Fruit fly (Drosophila melanogaster) whole organism, embryonic: Measurements from ENCODE around the gene Esyt2.

Experiments
- D19A ChIP-seq: fragments of 200-800 bp; optimal IDR thresholded peaks from 3 replicates; lab custom pipeline; 2019; ENCODE audit warnings: missing biosample characterization, mild to moderate bottlenecking, missing genetic modification characterization, moderate library complexity
- tna ChIP-seq: fragments of 200-800 bp; sonication (Bioruptor generic); IDR thresholded peaks from 2 replicates; pipeline ENCODE4 v1.3.6; 2022; ENCODE audit warnings: missing biosample characterization, missing genetic modification characterization; ENCODE audit not compliant: partially characterized antibody

Gene Esyt2

DNA sequence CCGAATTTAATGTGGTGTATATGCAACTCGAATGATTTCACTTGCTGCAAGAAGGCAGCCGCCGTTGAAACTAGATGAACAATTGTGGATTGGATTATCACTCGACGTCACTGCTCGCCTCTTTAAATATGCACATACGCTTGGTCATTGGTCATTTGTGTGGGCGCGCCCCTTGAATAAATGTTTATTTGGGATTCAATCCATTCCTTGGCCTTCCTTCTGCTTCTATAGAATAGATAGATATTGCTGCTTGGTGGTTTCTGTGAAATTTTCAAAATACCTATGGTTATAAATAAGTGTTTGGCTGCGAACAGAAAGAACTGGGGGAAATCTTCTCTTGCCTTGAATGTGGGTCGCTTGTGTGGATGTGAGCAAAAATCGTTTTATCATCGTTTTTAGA lies 59.6 kb downstream of the Esyt2 start (continued):
- TF ChIP-seq tna (GFP tag; lab: Robert Waterston, UW) (no peak), D19A (tag; lab: Kevin White, UChicago) (peak; percentile 9)
